Worm (Caenorhabditis elegans): ENCODE data around the gene kbp-3.

DNA sequence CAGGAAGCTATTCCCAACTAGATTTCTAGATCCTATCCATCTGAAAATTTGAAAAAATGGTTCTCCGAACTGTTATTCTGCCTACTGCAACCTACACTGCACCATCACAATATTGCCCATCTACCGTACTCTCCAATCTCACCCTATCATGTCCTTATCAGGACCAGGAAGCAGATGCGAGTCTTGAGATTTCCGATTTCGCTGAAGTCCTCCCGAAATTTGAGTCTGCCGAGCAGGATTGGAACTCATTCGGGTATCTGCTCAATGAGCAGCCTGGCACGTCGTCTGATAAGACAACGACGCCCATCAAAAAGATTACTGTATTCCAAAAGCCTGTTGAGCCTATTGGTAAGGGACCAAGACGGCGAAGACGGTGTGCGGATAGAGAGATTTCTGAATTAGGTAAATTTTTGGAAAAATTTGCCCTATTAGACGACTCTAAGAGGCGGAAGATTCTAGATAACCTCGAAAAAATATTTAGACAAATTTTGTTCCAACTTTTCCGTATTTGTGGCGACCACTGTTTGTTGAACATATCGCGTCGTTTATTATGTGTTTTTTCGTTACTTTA lies 15.7 kb upstream of the kbp-3 start:
- TF ChIP-seq unc-39 (tag; optimal IDR thresholded peaks at IDR 0.05) (no peak), mep-1 (tag; optimal IDR thresholded peaks at IDR 0.05) (no peak), lin-13 (tag; optimal IDR thresholded peaks at IDR 0.05) (no peak), elt-3 (tag; optimal IDR thresholded peaks at IDR 0.05) (no peak), blmp-1 (tag; optimal IDR thresholded peaks at IDR 0.05) (no peak), snpc-4 (tag; optimal IDR thresholded peaks at IDR 0.05) (no peak), M03D4.4 (tag; optimal IDR thresholded peaks at IDR 0.05) (no peak), nhr-12 (tag; optimal IDR thresholded peaks at IDR 0.05) (no peak), nhr-28 (tag; optimal IDR thresholded peaks at IDR 0.05) (no peak)
